Worm (Caenorhabditis elegans): ENCODE data around the gene F22F7.11.

Gene F22F7.11

DNA sequence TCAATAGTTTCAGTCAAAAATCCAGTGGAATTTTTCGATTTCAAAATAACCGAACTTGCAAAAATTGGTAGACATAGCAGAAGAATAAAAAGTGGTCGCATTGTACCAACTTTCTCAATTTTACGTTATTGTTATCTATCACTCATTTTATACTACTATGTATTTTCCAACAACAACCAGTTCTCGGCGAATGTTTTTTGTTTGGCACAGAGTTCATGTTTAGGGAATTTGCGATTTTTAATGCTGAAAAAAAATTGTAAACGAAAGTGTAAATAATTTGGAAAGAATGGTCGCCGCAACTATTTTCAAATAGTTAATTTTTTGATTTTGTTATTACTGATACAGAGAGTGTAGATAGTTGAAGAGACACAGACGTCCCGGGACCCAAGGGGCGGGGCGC lies 29.8 kb downstream of the F22F7.11 start, which contains the start of gene C45H4.21:
Gene C45H4.21 (minus strand): TSS at position 101 of the 400 bp plus-strand sequence.
- TF ChIP-seq ama-1 (optimal IDR thresholded peaks at IDR 0.05) (no peak), pes-1 (GFP tag; IDR thresholded peaks at IDR 0.05) (no peak), scrt-1 (GFP tag; IDR thresholded peaks at IDR 0.05) (no peak), tbx-11 (GFP tag; IDR thresholded peaks at IDR 0.05) (no peak), sea-1 (GFP tag; conservative IDR thresholded peaks at IDR 0.05) (no peak)

DNA sequence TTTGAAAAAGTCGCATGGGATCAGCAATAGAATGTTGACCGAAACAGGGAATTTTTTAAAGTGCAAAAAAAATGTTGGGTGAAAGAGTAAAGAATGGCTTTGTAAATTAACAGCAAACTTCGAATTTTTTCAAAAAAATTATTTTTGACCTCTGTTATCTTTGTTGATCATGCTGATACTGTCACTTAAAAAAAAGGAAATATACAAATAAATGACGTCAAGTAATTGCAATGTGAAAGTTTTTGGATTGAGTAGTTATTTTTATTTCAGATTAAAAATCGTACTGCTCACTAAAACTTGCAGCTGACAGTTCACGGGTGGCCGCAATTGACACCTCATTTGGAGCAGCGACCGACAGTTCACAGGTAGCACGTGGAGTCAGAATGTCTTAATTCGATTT lies 31.2 kb downstream of the F22F7.11 start, which contains the start of gene C45H4.13:
Gene C45H4.13 (minus strand): TSS at position 101 of the 400 bp plus-strand sequence.
- TF ChIP-seq sea-1 (GFP tag; conservative IDR thresholded peaks at IDR 0.05) (no peak), hnd-1 (tag; optimal IDR thresholded peaks at IDR 0.05) (no peak), F13C5.2 (tag; optimal IDR thresholded peaks at IDR 0.05) (no peak), B0310.2 (tag; optimal IDR thresholded peaks at IDR 0.05) (no peak), ets-7 (tag; optimal IDR thresholded peaks at IDR 0.05) (no peak), scrt-1 (GFP tag; IDR thresholded peaks at IDR 0.05) (no peak), flt-1 (GFP tag; IDR thresholded peaks at IDR 0.05) (no peak), pes-1 (GFP tag; IDR thresholded peaks at IDR 0.05) (no peak), aly-1 (tag; optimal IDR thresholded peaks at IDR 0.05) (no peak), hmg-4 (GFP tag; optimal IDR thresholded peaks at IDR 0.05) (no peak), ama-1 (optimal IDR thresholded peaks at IDR 0.05) (no peak), tra-4 (tag; optimal IDR thresholded peaks at IDR 0.05) (no peak), ceh-36 (tag; optimal IDR thresholded peaks at IDR 0.05) (no peak), hmbx-1 (tag; optimal IDR thresholded peaks at IDR 0.05) (no peak), tbx-37 (GFP tag; conservative IDR thresholded peaks at IDR 0.05) (no peak), tbx-11 (GFP tag; IDR thresholded peaks at IDR 0.05) (no peak)

DNA sequence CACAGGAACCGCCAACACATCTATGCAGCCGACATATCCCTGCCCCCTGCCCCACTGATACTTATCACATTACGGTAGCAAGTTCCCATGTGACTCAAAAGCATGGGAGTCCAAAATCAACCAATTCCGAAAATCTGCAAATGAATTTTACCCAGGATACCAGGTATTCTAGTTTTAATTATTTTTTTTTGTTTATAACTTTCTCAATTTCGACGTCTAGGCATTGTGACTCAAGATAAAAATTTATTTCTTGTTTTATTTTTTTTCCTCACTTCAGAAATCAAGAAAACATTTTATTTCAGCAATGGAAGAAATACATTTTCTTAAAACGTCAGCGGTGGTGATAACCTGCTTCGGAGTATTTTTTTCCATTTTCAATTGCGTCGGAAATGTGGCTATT lies 31.8 kb downstream of the F22F7.11 start, which contains the start of gene srbc-24:
Gene srbc-24 (plus strand): TSS at position 301 of the 400 bp plus-strand sequence.
- TF ChIP-seq B0310.2 (tag; optimal IDR thresholded peaks at IDR 0.05) (no peak), hmbx-1 (tag; optimal IDR thresholded peaks at IDR 0.05) (no peak), hnd-1 (tag; optimal IDR thresholded peaks at IDR 0.05) (no peak), tbx-11 (GFP tag; IDR thresholded peaks at IDR 0.05) (no peak), sea-1 (GFP tag; conservative IDR thresholded peaks at IDR 0.05) (no peak), aly-1 (tag; optimal IDR thresholded peaks at IDR 0.05) (no peak), pes-1 (GFP tag; IDR thresholded peaks at IDR 0.05) (no peak), tbx-37 (GFP tag; conservative IDR thresholded peaks at IDR 0.05) (no peak), hmg-4 (GFP tag; optimal IDR thresholded peaks at IDR 0.05) (no peak), ceh-36 (tag; optimal IDR thresholded peaks at IDR 0.05) (no peak), ama-1 (optimal IDR thresholded peaks at IDR 0.05) (no peak), ceh-13 (GFP tag; optimal IDR thresholded peaks at IDR 0.05) (no peak), tra-4 (tag; optimal IDR thresholded peaks at IDR 0.05) (no peak), ets-7 (tag; optimal IDR thresholded peaks at IDR 0.05) (no peak), F13C5.2 (tag; optimal IDR thresholded peaks at IDR 0.05) (no peak), flt-1 (GFP tag; IDR thresholded peaks at IDR 0.05) (no peak)

DNA sequence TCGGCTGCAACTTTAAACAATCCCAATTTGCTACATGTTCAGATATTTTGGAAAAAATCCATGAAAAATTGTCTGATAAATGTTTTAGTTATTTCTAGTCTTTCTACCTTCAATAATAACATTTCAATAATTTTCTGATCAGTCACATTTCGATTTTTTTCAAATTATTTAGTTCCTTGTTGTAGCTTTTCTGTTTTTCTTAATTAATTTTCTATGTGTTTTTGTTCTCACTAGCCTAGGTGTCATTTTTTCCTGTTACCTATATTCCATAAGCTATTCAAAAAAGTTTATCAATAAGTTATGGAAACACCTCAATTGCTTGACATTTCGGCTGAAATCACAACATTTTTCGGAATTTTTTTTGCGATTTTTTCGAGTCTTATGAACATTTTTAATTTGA lies 33.6 kb downstream of the F22F7.11 start, which contains the start of gene srbc-23:
Gene srbc-23 (plus strand): TSS at position 301 of the 400 bp plus-strand sequence.
- TF ChIP-seq tra-4 (tag; optimal IDR thresholded peaks at IDR 0.05) (no peak), B0310.2 (tag; optimal IDR thresholded peaks at IDR 0.05) (no peak), ceh-13 (GFP tag; optimal IDR thresholded peaks at IDR 0.05) (no peak), tbx-37 (GFP tag; conservative IDR thresholded peaks at IDR 0.05) (no peak), ceh-36 (tag; optimal IDR thresholded peaks at IDR 0.05) (no peak), tbx-11 (GFP tag; IDR thresholded peaks at IDR 0.05) (no peak), F13C5.2 (tag; optimal IDR thresholded peaks at IDR 0.05) (no peak), flt-1 (GFP tag; IDR thresholded peaks at IDR 0.05) (no peak), hmg-4 (GFP tag; optimal IDR thresholded peaks at IDR 0.05) (no peak), sea-1 (GFP tag; conservative IDR thresholded peaks at IDR 0.05) (no peak), hnd-1 (tag; optimal IDR thresholded peaks at IDR 0.05) (no peak), scrt-1 (GFP tag; IDR thresholded peaks at IDR 0.05) (no peak), pes-1 (GFP tag; IDR thresholded peaks at IDR 0.05) (no peak), aly-1 (tag; optimal IDR thresholded peaks at IDR 0.05) (no peak), ama-1 (optimal IDR thresholded peaks at IDR 0.05) (no peak), hmbx-1 (tag; optimal IDR thresholded peaks at IDR 0.05) (no peak), ets-7 (tag; optimal IDR thresholded peaks at IDR 0.05) (no peak)

DNA sequence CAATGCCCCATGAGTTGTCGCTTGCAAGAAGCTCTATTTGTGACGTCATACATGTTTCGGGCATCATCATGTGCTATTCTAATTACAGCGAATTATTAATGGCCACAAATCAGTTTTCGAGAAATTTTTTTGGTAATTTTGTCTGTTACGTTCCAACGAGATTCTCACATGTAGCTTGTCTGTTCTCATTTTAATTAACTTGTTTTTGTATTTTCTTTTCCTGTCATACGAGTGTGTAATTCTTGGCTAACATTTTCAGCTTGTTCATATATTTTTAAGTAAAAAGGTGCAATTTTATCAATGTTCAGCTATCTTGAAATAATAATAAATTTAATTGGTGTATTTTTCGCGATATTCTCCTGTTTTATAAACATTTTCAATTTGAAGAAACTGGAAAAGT lies 35.6 kb downstream of the F22F7.11 start, which contains the start of gene srbc-21:
Gene srbc-21 (plus strand): TSS at position 301 of the 400 bp plus-strand sequence.
- TF ChIP-seq sea-1 (GFP tag; conservative IDR thresholded peaks at IDR 0.05): no peak
- TF ChIP-seq F13C5.2 (tag; optimal IDR thresholded peaks at IDR 0.05): no peak
- TF ChIP-seq tbx-37 (GFP tag; conservative IDR thresholded peaks at IDR 0.05): no peak
- no peak for TF ChIP-seq ama-1 (optimal IDR thresholded peaks at IDR 0.05)
- no peak for TF ChIP-seq flt-1 (GFP tag; IDR thresholded peaks at IDR 0.05)
- no peak for TF ChIP-seq ceh-13 (GFP tag; optimal IDR thresholded peaks at IDR 0.05)
- TF ChIP-seq B0310.2 (tag; optimal IDR thresholded peaks at IDR 0.05): no peak
- TF ChIP-seq ceh-36 (tag; optimal IDR thresholded peaks at IDR 0.05): no peak
- TF ChIP-seq ets-7 (tag; optimal IDR thresholded peaks at IDR 0.05): no peak
- TF ChIP-seq scrt-1 (GFP tag; IDR thresholded peaks at IDR 0.05): no peak
- TF ChIP-seq hmg-4 (GFP tag; optimal IDR thresholded peaks at IDR 0.05): no peak
- TF ChIP-seq tra-4 (tag; optimal IDR thresholded peaks at IDR 0.05): no peak

DNA sequence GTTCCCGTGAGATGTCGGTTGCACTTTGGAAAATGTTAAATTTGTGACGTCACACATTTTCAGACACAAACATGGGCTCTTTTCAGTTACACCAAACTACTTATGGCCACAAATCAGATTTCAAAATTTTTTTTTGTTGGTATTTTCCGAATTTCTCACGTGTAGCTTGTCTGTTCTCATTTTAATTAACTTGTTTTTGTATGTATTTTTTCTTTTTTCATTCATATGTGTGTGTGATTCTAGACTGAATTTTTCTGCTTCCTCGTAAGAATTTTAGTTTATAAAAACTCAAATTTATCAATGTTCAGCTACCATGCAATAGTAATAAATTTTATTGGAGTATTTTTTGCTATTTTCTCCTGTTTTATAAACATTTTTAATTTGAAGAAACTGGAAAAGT lies 37.2 kb downstream of the F22F7.11 start, which contains the start of gene srbc-22:
Gene srbc-22 (plus strand): TSS at position 301 of the 400 bp plus-strand sequence.
- TF ChIP-seq scrt-1 (GFP tag; IDR thresholded peaks at IDR 0.05) (no peak), B0310.2 (tag; optimal IDR thresholded peaks at IDR 0.05) (no peak), aly-1 (tag; optimal IDR thresholded peaks at IDR 0.05) (no peak), hmbx-1 (tag; optimal IDR thresholded peaks at IDR 0.05) (no peak), tbx-11 (GFP tag; IDR thresholded peaks at IDR 0.05) (no peak), ets-7 (tag; optimal IDR thresholded peaks at IDR 0.05) (no peak), sea-1 (GFP tag; conservative IDR thresholded peaks at IDR 0.05) (no peak), flt-1 (GFP tag; IDR thresholded peaks at IDR 0.05) (no peak), tra-4 (tag; optimal IDR thresholded peaks at IDR 0.05) (no peak), hmg-4 (GFP tag; optimal IDR thresholded peaks at IDR 0.05) (no peak), F13C5.2 (tag; optimal IDR thresholded peaks at IDR 0.05) (no peak), hnd-1 (tag; optimal IDR thresholded peaks at IDR 0.05) (no peak), pes-1 (GFP tag; IDR thresholded peaks at IDR 0.05) (no peak), ceh-36 (tag; optimal IDR thresholded peaks at IDR 0.05) (no peak), ceh-13 (GFP tag; optimal IDR thresholded peaks at IDR 0.05) (no peak), tbx-37 (GFP tag; conservative IDR thresholded peaks at IDR 0.05) (no peak), ama-1 (optimal IDR thresholded peaks at IDR 0.05) (no peak)

DNA sequence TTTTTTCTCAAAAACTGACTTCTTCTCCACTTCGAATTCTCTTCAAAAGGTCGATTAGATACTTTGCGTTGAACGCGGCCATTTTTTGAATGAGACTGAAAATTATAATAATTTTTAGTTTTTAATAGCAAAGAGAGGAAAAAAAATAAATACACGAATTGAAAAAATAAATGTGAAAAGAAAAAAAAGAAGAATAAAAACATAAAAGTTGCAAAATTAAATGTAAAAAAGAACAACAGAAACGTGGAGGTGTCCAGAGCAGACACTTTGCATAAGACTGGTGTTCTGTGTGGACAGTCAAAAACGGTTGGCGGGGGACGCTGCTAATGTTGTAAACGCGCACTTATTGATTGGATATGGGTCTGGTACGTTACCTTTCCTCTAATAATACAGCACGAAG lies 39.7 kb downstream of the F22F7.11 start, which contains the start of gene C45H4.14:
Gene C45H4.14 (minus strand): TSS at position 101 of the 400 bp plus-strand sequence.
- no peak for TF ChIP-seq sea-1 (GFP tag; conservative IDR thresholded peaks at IDR 0.05)
- TF ChIP-seq pes-1 (GFP tag; IDR thresholded peaks at IDR 0.05): no peak
- no peak for TF ChIP-seq F13C5.2 (tag; optimal IDR thresholded peaks at IDR 0.05)
- TF ChIP-seq ceh-36 (tag; optimal IDR thresholded peaks at IDR 0.05): no peak
